Worm (Caenorhabditis elegans) whole organism, young adult: ENCODE results near the gene K07E3.1.

Experiments
- B0261.1 ChIP-seq: sonication (generic microtip); optimal IDR thresholded peaks from 2 replicates; lab custom pipeline; 2016; ENCODE audit warnings: mild to moderate bottlenecking, missing genetic modification characterization, moderate library complexity, missing compliant biosample characterization
- D2030.7 ChIP-seq: fragments of 200-800 bp; sonication (Bioruptor generic); IDR thresholded peaks from 2 replicates; pipeline ENCODE4 v1.3.6; 2022; ENCODE audit warnings: missing genetic modification reagents, missing genetic modification characterization, missing compliant biosample characterization
- F39B2.1 ChIP-seq: fragments of 200-800 bp; sonication (Bioruptor generic); IDR thresholded peaks from 2 replicates; pipeline ENCODE4 v1.3.6; 2022; ENCODE audit warnings: missing genetic modification reagents, missing genetic modification characterization, missing compliant biosample characterization
- F55B11.4 ChIP-seq: sonication (generic microtip); optimal IDR thresholded peaks from 2 replicates; lab custom pipeline; 2016; ENCODE audit warnings: missing compliant biosample characterization, missing genetic modification characterization, borderline replicate concordance; ENCODE audit not compliant: insufficient read depth
- K12H6.12 ChIP-seq: fragments of 200-800 bp; sonication (Bioruptor generic); optimal IDR thresholded peaks from 2 replicates; lab custom pipeline; 2018; ENCODE audit warnings: mild to moderate bottlenecking, missing genetic modification characterization, missing compliant biosample characterization
- Y53G8AR.9 ChIP-seq: fragments of 200-800 bp; sonication (Bioruptor generic); conservative IDR thresholded peaks from 2 replicates; pipeline ENCODE4 v1.3.6; 2022; ENCODE audit warnings: missing genetic modification reagents, missing genetic modification characterization, missing compliant biosample characterization
- Y79H2A.3 ChIP-seq: fragments of 200-800 bp; sonication (Bioruptor generic); conservative IDR thresholded peaks from 2 replicates; pipeline ENCODE4 v1.3.6; 2022; ENCODE audit warnings: missing genetic modification reagents, missing genetic modification characterization, missing compliant biosample characterization
- ZK185.1 ChIP-seq: sonication (generic microtip); optimal IDR thresholded peaks from 2 replicates; lab custom pipeline; 2016; ENCODE audit warnings: mild to moderate bottlenecking, missing genetic modification characterization, missing compliant biosample characterization; ENCODE audit not compliant: poor library complexity, severe bottlenecking
- akir-1 ChIP-seq: fragments of 200-800 bp; sonication (Bioruptor generic); optimal IDR thresholded peaks from 2 replicates; lab custom pipeline; 2018; ENCODE audit warnings: mild to moderate bottlenecking, missing genetic modification characterization, moderate library complexity, missing compliant biosample characterization
- ama-1 ChIP-seq, 3 experiments: fragments of 150-350 bp in 1 of 3; sonication (generic microtip) in 2 of 3; optimal IDR thresholded peaks; 2 replicates each; lab custom pipeline; 2014 to 2018; ENCODE audit warnings: missing biosample characterization in 2 of 3, missing genetic modification characterization in 2 of 3, missing genetic modification reagents in 2 of 3
- aptf-3 ChIP-seq: fragments of 200-800 bp; sonication (Bioruptor generic); IDR thresholded peaks from 2 replicates; pipeline ENCODE4 v1.3.6; 2022; ENCODE audit warnings: missing genetic modification characterization, missing compliant biosample characterization
- atf-7 ChIP-seq: sonication (generic microtip); optimal IDR thresholded peaks from 2 replicates; lab custom pipeline; 2017; ENCODE audit warnings: mild to moderate bottlenecking, missing genetic modification characterization, missing compliant biosample characterization
- athp-1 ChIP-seq: sonication (generic microtip); optimal IDR thresholded peaks from 2 replicates; lab custom pipeline; 2017; ENCODE audit warnings: mild to moderate bottlenecking, missing genetic modification characterization, missing compliant biosample characterization
- ceh-79 ChIP-seq: sonication (generic microtip); optimal IDR thresholded peaks from 2 replicates; lab custom pipeline; 2017; ENCODE audit warnings: mild to moderate bottlenecking, missing genetic modification characterization, missing compliant biosample characterization
- ceh-91 ChIP-seq: fragments of 200-800 bp; sonication (Bioruptor generic); IDR thresholded peaks from 2 replicates; pipeline ENCODE4 v1.3.6; 2022; ENCODE audit warnings: missing genetic modification reagents, missing genetic modification characterization, missing compliant biosample characterization
- chd-7 ChIP-seq: sonication (generic microtip); optimal IDR thresholded peaks from 2 replicates; lab custom pipeline; 2016; ENCODE audit warnings: mild to moderate bottlenecking, missing genetic modification characterization, moderate library complexity, missing compliant biosample characterization
- dox-1 ChIP-seq: fragments of 200-800 bp; sonication (Bioruptor generic); IDR thresholded peaks from 2 replicates; pipeline ENCODE4 v1.3.6; 2022; ENCODE audit warnings: missing genetic modification reagents, missing genetic modification characterization, missing compliant biosample characterization
- dpff-1 ChIP-seq: sonication (generic microtip); optimal IDR thresholded peaks from 2 replicates; lab custom pipeline; 2017; ENCODE audit warnings: mild to moderate bottlenecking, missing genetic modification characterization, missing compliant biosample characterization
- efl-1 ChIP-seq: fragments of 150-350 bp; optimal IDR thresholded peaks from 2 replicates; lab custom pipeline; 2014; ENCODE audit warnings: missing biosample characterization, missing genetic modification reagents, missing genetic modification characterization
- egl-18 ChIP-seq: fragments of 200-800 bp; sonication (Bioruptor generic); IDR thresholded peaks from 2 replicates; pipeline ENCODE4 v1.3.6; 2022; ENCODE audit warnings: missing genetic modification reagents, missing genetic modification characterization, missing compliant biosample characterization
- egl-44 ChIP-seq: fragments of 200-800 bp; sonication (Bioruptor generic); IDR thresholded peaks from 2 replicates; pipeline ENCODE4 v1.3.6; 2022; ENCODE audit warnings: missing genetic modification reagents, missing genetic modification characterization, missing compliant biosample characterization
- ets-4 ChIP-seq: fragments of 200-800 bp; sonication (Bioruptor generic); optimal IDR thresholded peaks from 2 replicates; lab custom pipeline; 2018; ENCODE audit warnings: mild to moderate bottlenecking, missing genetic modification characterization, missing compliant biosample characterization
- fkh-3 ChIP-seq: sonication (generic microtip); optimal IDR thresholded peaks from 2 replicates; lab custom pipeline; 2016; ENCODE audit warnings: mild to moderate bottlenecking, missing genetic modification characterization, missing compliant biosample characterization
- him-1 ChIP-seq: sonication (generic microtip); optimal IDR thresholded peaks from 2 replicates; lab custom pipeline; 2016; ENCODE audit warnings: missing genotype, missing genetic modification reagents, missing genetic modification characterization, missing compliant biosample characterization
- hlh-26 ChIP-seq: fragments of 200-800 bp; sonication (Bioruptor generic); conservative IDR thresholded peaks from 2 replicates; pipeline ENCODE4 v1.3.6; 2022; ENCODE audit warnings: missing genetic modification reagents, missing genetic modification characterization, missing compliant biosample characterization
- hmg-20 ChIP-seq: fragments of 200-800 bp; sonication (Bioruptor generic); IDR thresholded peaks from 2 replicates; pipeline ENCODE4 v1.3.6; 2022; ENCODE audit warnings: missing genetic modification reagents, missing genetic modification characterization, missing compliant biosample characterization
- hrde-1 ChIP-seq: sonication (generic microtip); optimal IDR thresholded peaks from 2 replicates; lab custom pipeline; 2016; ENCODE audit warnings: missing genetic modification characterization, mild to moderate bottlenecking, missing compliant biosample characterization, moderate library complexity, missing genotype, missing genetic modification reagents, borderline replicate concordance
- lag-1 ChIP-seq: fragments of 200-800 bp; sonication (Bioruptor generic); IDR thresholded peaks from 2 replicates; pipeline ENCODE4 v1.3.6; 2022; ENCODE audit warnings: missing genetic modification reagents, missing genetic modification characterization, missing compliant biosample characterization
- lin-35 ChIP-seq, 3 experiments: fragments of 150-350 bp in 2 of 3; sonication (generic microtip) in 1 of 3; optimal IDR thresholded peaks; 2 replicates each; lab custom pipeline; 2014 to 2018; ENCODE audit warnings: missing biosample characterization in 3 of 3, missing genetic modification characterization in 3 of 3, missing genetic modification reagents in 3 of 3
- lin-54 ChIP-seq: fragments of 200-800 bp; sonication (Bioruptor generic); optimal IDR thresholded peaks from 2 replicates; lab custom pipeline; 2018; ENCODE audit warnings: mild to moderate bottlenecking, missing genetic modification characterization, missing compliant biosample characterization
- lir-1 ChIP-seq: fragments of 200-800 bp; sonication (Bioruptor generic); conservative IDR thresholded peaks from 2 replicates; pipeline ENCODE4 v1.3.6; 2022; ENCODE audit warnings: missing genetic modification reagents, missing genetic modification characterization, missing compliant biosample characterization
- lsl-1 ChIP-seq: fragments of 200-800 bp; sonication (Bioruptor generic); optimal IDR thresholded peaks from 2 replicates; lab custom pipeline; 2018; ENCODE audit warnings: mild to moderate bottlenecking, missing genetic modification characterization, moderate library complexity, missing compliant biosample characterization
- lsy-27 ChIP-seq: sonication (generic microtip); optimal IDR thresholded peaks from 2 replicates; lab custom pipeline; 2017; ENCODE audit warnings: missing genetic modification characterization, mild to moderate bottlenecking, missing compliant biosample characterization, antibody characterized with exemption, missing genotype, borderline replicate concordance; ENCODE audit not compliant: insufficient read depth
- madf-3 ChIP-seq: fragments of 200-800 bp; sonication (Bioruptor generic); IDR thresholded peaks from 2 replicates; pipeline ENCODE4 v1.3.6; 2022; ENCODE audit warnings: missing genetic modification reagents, missing genetic modification characterization, missing compliant biosample characterization
- mel-28 ChIP-seq: sonication (generic microtip); optimal IDR thresholded peaks from 2 replicates; lab custom pipeline; 2016; ENCODE audit warnings: borderline replicate concordance, mild to moderate bottlenecking, missing genetic modification characterization, missing compliant biosample characterization
- mxl-1 ChIP-seq: sonication (generic microtip); optimal IDR thresholded peaks from 2 replicates; lab custom pipeline; 2016; ENCODE audit warnings: missing genetic modification characterization, missing compliant biosample characterization
- nfya-1 ChIP-seq: sonication (generic microtip); optimal IDR thresholded peaks from 2 replicates; lab custom pipeline; 2017; ENCODE audit warnings: antibody characterized with exemption, missing compliant biosample characterization, missing genetic modification characterization, borderline replicate concordance; ENCODE audit not compliant: insufficient read depth
- nhr-179 ChIP-seq: sonication (generic microtip); optimal IDR thresholded peaks from 2 replicates; lab custom pipeline; 2016; ENCODE audit warnings: mild to moderate bottlenecking, missing genetic modification characterization, missing compliant biosample characterization
- nhr-80 ChIP-seq: sonication (generic microtip); optimal IDR thresholded peaks from 2 replicates; lab custom pipeline; 2016; ENCODE audit warnings: missing genetic modification characterization, missing compliant biosample characterization
- pbrm-1 ChIP-seq: fragments of 200-800 bp; sonication (Bioruptor generic); IDR thresholded peaks from 2 replicates; pipeline ENCODE4 v1.3.6; 2022; ENCODE audit warnings: missing genetic modification reagents, missing genetic modification characterization, missing compliant biosample characterization
- pha-4 ChIP-seq: fragments of 150-350 bp; sonication (generic microtip); optimal IDR thresholded peaks from 2 replicates; lab custom pipeline; 2014; ENCODE audit warnings: missing biosample characterization, missing genetic modification reagents, missing genetic modification characterization
- rec-8 ChIP-seq, 2 experiments: sonication (generic microtip); optimal IDR thresholded peaks; 2 replicates each; lab custom pipeline; 2016; ENCODE audit warnings: mild to moderate bottlenecking in 2 of 2, missing genetic modification characterization in 2 of 2, missing genetic modification reagents in 2 of 2, missing genotype in 2 of 2, missing biosample characterization in 1 of 2, missing compliant biosample characterization in 1 of 2, moderate library complexity in 1 of 2
- sea-2 ChIP-seq: fragments of 200-800 bp; sonication (Bioruptor generic); IDR thresholded peaks from 2 replicates; pipeline ENCODE4 v1.3.6; 2022; ENCODE audit warnings: missing genetic modification characterization, missing compliant biosample characterization
- snpc-4 ChIP-seq, 5 experiments: fragments of 150-350 bp in 1 of 5; sonication (generic microtip) in 4 of 5; optimal IDR thresholded peaks; 2 replicates each; lab custom pipeline; 2014 to 2018; ENCODE audit warnings: missing genetic modification characterization in 5 of 5, missing biosample characterization in 3 of 5, antibody characterized with exemption in 2 of 5, mild to moderate bottlenecking in 2 of 5, missing compliant biosample characterization in 2 of 5, missing genotype in 2 of 5, moderate library complexity in 2 of 5, missing genetic modification reagents in 1 of 5
- tbp1 ChIP-seq: fragments of 200-800 bp; sonication (Bioruptor generic); optimal IDR thresholded peaks from 2 replicates; lab custom pipeline; 2018; ENCODE audit warnings: mild to moderate bottlenecking, missing genetic modification characterization, missing compliant biosample characterization
- zim-3 ChIP-seq: sonication (generic microtip); optimal IDR thresholded peaks from 2 replicates; lab custom pipeline; 2017; ENCODE audit warnings: mild to moderate bottlenecking, missing genetic modification characterization, moderate library complexity, missing compliant biosample characterization
- ztf-3 ChIP-seq: fragments of 200-800 bp; sonication (Bioruptor generic); optimal IDR thresholded peaks from 2 replicates; lab custom pipeline; 2018; ENCODE audit warnings: mild to moderate bottlenecking, missing genetic modification characterization, missing compliant biosample characterization

K07E3.1 gene

ce11 chrX:8163555-8163954, 53.3 kb downstream of the K07E3.1 start (continued):
- TF ChIP-seq ztf-3 (GFP tag; lab: Kevin White, UChicago) (no peak), mxl-1 (no peak), D2030.7 (GFP tag; lab: Robert Waterston, UW) (no peak), egl-44 (GFP tag; lab: Robert Waterston, UW) (0 out of 2 replicates have a peak, but pooled peaks have one; percentile 14), hrde-1 (tag; lab: Kevin White, UChicago) (no peak), rec-8 (tag; optimal IDR thresholded peaks at IDR 0.05; lab: Kevin White, UChicago) (no peak), K12H6.12 (tag; lab: Kevin White, UChicago) (peak; percentile 85), nfya-1 (tag; lab: Kevin White, UChicago) (no peak), F39B2.1 (GFP tag; lab: Robert Waterston, UW) (no peak), lin-35 (GFP tag; optimal IDR thresholded peaks at IDR 0.05; lab: Kevin White, UChicago) (no peak), dox-1 (GFP tag; lab: Robert Waterston, UW) (peak; percentile 32; the same call in 1 of the 2 replicates), athp-1 (tag; lab: Kevin White, UChicago) (no peak), akir-1 (GFP tag; lab: Kevin White, UChicago) (no peak), sea-2 (GFP tag; lab: Robert Waterston, UW) (no peak), dpff-1 (tag; lab: Kevin White, UChicago) (no peak), lir-1 (GFP tag; lab: Robert Waterston, UW) (peak; percentile 56), nhr-80 (tag; lab: Kevin White, UChicago) (no peak), ceh-79 (tag; lab: Kevin White, UChicago) (peak; percentile 11), zim-3 (no peak), Y53G8AR.9 (GFP tag; lab: Robert Waterston, UW) (no peak), madf-3 (GFP tag; lab: Robert Waterston, UW) (no peak), ceh-91 (GFP tag; lab: Robert Waterston, UW) (no peak), fkh-3 (tag; lab: Kevin White, UChicago) (peak; percentile 3), F55B11.4 (tag; lab: Kevin White, UChicago) (no peak), egl-18 (no peak), aptf-3 (0 out of 2 replicates have a peak, but pooled peaks have one; percentile 66), snpc-4 (GFP tag; optimal IDR thresholded peaks at IDR 0.05; lab: Kevin White, UChicago) (no peak), snpc-4 (tag; optimal IDR thresholded peaks at IDR 0.05; lab: Kevin White, UChicago) (no peak), pbrm-1 (0 out of 2 replicates have a peak, but pooled peaks have one; percentile 39), chd-7 (tag; lab: Kevin White, UChicago) (peak; percentile 70), pha-4 (tag; lab: Kevin White, UChicago) (no peak), hlh-26 (GFP tag; lab: Robert Waterston, UW) (0 out of 2 replicates have a peak, but pooled peaks have one; percentile 37), B0261.1 (tag; lab: Kevin White, UChicago) (no peak), lin-54 (GFP tag; lab: Kevin White, UChicago) (no peak), ama-1 (optimal IDR thresholded peaks at IDR 0.05; lab: Kevin White, UChicago) (no peak), ama-1 (GFP tag; optimal IDR thresholded peaks at IDR 0.05; lab: Kevin White, UChicago) (no peak), mel-28 (tag; lab: Kevin White, UChicago) (no peak), efl-1 (GFP tag; lab: Kevin White, UChicago) (no peak), hmg-20 (GFP tag; lab: Robert Waterston, UW) (no peak), ZK185.1 (tag; lab: Kevin White, UChicago) (no peak), Y79H2A.3 (no peak), nhr-179 (tag; lab: Kevin White, UChicago) (no peak), lsy-27 (tag; lab: Kevin White, UChicago) (no peak), atf-7 (tag; lab: Kevin White, UChicago) (peak; percentile 3), lag-1 (GFP tag; lab: Robert Waterston, UW) (no peak), lsl-1 (GFP tag; lab: Kevin White, UChicago) (no peak), ets-4 (GFP tag; lab: Kevin White, UChicago) (no peak), tbp1 (GFP tag; lab: Kevin White, UChicago) (peak; percentile 21), him-1 (tag; lab: Kevin White, UChicago) (no peak)
